Worm (Caenorhabditis elegans): Measurements from ENCODE around the gene srg-23.
"Not testable (repeated sequence)": the region's sequence is repeated elsewhere in the genome, so short reads cannot be mapped to it uniquely, and the experiment has no call there.

The srg-23 gene

DNA sequence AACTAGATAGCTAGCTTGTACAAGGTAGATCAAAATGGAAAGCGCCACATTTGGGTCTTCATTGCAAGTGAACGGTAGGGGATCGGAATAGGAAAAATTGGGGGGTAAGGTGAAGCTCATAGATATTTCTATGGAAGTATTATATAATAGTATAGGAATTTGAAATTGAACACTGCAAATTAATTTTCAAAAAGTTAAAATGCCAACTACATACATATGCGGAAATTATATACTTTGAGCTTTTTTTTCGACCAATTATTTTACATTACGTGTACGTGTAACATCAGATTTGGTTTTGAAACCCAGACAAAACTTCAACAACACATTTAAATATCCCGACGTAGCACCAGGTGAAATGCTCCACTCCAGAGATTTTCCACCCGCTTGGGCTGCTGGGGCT lies at the start of gene srg-23:
Gene srg-23, minus strand, starts transcription at position 101 of the 400 bp plus-strand sequence.
- TF ChIP-seq sptf-1 (tag; optimal IDR thresholded peaks at IDR 0.05) (no peak), sem-2 (GFP tag; optimal IDR thresholded peaks at IDR 0.05) (no peak), ces-1 (GFP tag; optimal IDR thresholded peaks at IDR 0.05) (no peak), unc-120 (tag; optimal IDR thresholded peaks at IDR 0.05; ENCODE audit: poor library complexity, severe bottlenecking) (no peak), zip-8 (tag; optimal IDR thresholded peaks at IDR 0.05) (no peak), nhr-28 (tag; optimal IDR thresholded peaks at IDR 0.05) (no peak), tbx-8 (GFP tag; optimal IDR thresholded peaks at IDR 0.05) (no peak), cnd-1 (tag; optimal IDR thresholded peaks at IDR 0.05) (no peak)

DNA sequence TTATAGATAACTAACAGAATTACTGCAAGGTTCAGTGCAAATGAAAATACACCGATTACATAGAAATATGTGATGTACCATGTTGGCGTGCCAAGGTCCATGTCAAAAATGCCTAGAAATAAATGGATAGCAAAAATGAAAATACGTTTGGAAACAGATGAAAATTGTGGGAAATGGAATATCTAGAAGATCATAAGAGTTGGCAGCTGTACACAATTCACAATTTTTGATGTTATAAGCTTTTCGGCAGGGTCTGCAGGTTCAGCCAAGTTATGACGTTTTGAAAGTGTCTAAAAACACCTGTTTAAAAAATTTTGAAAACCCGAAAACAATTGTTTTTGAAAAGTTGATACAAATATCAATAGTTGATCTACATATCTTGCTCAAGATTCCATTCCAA lies 48.6 kb upstream of the srg-23 start, which contains the start of gene sri-43:
Gene sri-43, minus strand, starts transcription at position 101 of the 400 bp plus-strand sequence.
- not testable (repeated sequence) for TF ChIP-seq ceh-83 (GFP tag; optimal IDR thresholded peaks at IDR 0.05); tbx-8 (GFP tag; optimal IDR thresholded peaks at IDR 0.05); elt-3 (tag; optimal IDR thresholded peaks at IDR 0.05)

DNA sequence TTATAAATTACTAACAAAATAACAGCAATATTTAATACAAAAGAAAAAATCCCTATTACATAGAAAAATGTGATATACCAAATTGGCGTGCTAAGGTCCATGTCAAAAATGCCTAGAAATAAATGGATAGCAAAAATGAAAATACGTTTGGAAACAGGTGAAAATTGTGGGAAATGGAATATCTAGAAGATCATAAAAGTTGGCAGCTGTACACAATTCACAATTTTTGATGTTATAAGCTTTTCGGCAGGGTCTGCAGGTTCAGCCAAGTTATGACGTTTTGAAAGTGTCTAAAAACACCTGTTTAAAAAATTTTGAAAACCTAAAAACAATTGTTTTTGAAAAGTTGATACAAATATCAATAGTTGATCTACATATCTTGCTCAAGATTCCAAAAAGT lies 46.9 kb upstream of the srg-23 start, which contains the start of gene sri-42:
Gene sri-42, minus strand, starts transcription at position 101 of the 400 bp plus-strand sequence.
- TF ChIP-seq M03D4.4, cnd-1, pha-4 (tag; optimal IDR thresholded peaks at IDR 0.05): not testable (repeated sequence)

DNA sequence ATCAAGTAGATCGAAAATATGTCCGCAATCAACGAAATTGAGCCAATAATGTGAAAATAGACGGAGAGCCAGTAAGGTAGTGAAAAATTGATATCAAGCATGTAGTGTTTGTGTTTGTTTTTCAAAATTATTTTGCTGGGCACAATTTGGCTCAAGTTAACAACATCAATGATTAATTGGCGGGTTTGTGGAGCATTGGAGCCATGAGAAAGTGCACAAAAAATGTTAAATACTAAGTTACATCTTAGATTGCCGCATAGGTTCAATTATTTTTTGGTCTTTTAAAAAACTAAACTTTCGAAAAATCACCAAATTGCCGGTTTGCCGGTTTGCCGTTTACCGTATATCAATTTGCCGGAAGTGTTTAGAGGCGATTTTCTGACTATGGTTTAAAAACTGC lies 41.8 kb upstream of the srg-23 start, which contains the start of gene sri-54:
Gene sri-54, minus strand, starts transcription at position 101 of the 400 bp plus-strand sequence.
- TF ChIP-seq elt-1 (tag; optimal IDR thresholded peaks at IDR 0.05; ENCODE audit: borderline replicate concordance, insufficient read depth) (no peak), pha-4 (tag; optimal IDR thresholded peaks at IDR 0.05) (no peak), cnd-1 (tag; optimal IDR thresholded peaks at IDR 0.05) (no peak), nhr-2 (tag; optimal IDR thresholded peaks at IDR 0.05) (no peak), ceh-43 (GFP tag; optimal IDR thresholded peaks at IDR 0.05) (no peak), unc-39 (tag; optimal IDR thresholded peaks at IDR 0.05) (no peak), ham-2 (GFP tag; optimal IDR thresholded peaks at IDR 0.05) (no peak), flh-1 (GFP tag; optimal IDR thresholded peaks at IDR 0.05) (no peak), blmp-1 (tag; optimal IDR thresholded peaks at IDR 0.05) (no peak)

DNA sequence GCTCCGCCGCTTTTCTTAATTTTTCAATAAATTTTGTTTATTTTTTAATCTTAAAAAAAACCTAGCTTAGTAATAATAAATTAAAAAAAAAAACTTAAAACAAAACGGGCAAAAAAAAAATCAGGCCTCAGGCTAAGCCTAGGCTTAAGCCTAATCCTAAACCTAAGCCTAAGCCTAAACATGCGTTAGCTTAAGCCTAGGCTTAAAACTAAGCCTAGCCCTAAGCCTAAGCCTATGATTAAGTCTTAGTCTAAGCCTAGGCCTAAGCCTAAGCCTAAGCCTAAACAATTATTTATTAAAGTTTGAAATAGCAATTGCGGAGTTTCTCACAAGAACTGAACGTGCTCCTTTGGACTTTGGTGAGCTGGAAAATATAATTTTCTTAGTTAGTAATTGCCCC lies 39.3 kb upstream of the srg-23 start:
- TF ChIP-seq drap-1 (GFP tag; optimal IDR thresholded peaks at IDR 0.05) (no peak), mep-1 (tag; optimal IDR thresholded peaks at IDR 0.05) (no peak), bed-3 (GFP tag; optimal IDR thresholded peaks at IDR 0.05) (no peak), ztf-11 (tag; optimal IDR thresholded peaks at IDR 0.05) (no peak), sptf-1 (tag; optimal IDR thresholded peaks at IDR 0.05) (no peak), unc-62 (GFP tag; optimal IDR thresholded peaks at IDR 0.05) (no peak), blmp-1 (tag; optimal IDR thresholded peaks at IDR 0.05) (no peak)

DNA sequence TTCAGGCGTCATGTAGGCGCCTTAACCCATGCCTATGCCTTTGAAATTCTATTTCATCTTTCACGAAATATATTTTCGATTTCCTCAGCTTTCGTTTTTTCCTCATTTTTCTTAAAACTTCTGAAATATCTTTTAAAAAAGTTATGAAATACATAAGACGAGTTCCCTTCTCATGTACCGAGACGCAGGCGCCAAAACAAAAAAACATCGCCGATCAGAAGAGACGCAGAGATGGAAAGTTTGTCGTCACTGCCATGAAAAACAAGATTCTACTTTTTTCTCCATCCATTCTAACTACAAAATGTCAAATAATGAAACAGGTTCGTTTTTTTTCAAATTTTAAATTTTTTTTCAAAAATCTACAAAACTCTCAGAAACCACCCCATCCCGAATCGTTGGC lies 33.0 kb upstream of the srg-23 start, which contains the start of gene chil-24:
Gene chil-24, plus strand, starts transcription at position 156 of the 400 bp plus-strand sequence.
- TF ChIP-seq lin-32 (GFP tag; optimal IDR thresholded peaks at IDR 0.05) (no peak), ces-1 (GFP tag; optimal IDR thresholded peaks at IDR 0.05) (no peak), sem-2 (GFP tag; optimal IDR thresholded peaks at IDR 0.05) (no peak), elt-3 (tag; optimal IDR thresholded peaks at IDR 0.05) (no peak), lsy-2 (tag; optimal IDR thresholded peaks at IDR 0.05) (no peak), M03D4.4 (tag; optimal IDR thresholded peaks at IDR 0.05) (no peak), ztf-11 (tag; optimal IDR thresholded peaks at IDR 0.05) (no peak), flh-1 (GFP tag; optimal IDR thresholded peaks at IDR 0.05) (no peak), unc-120 (tag; optimal IDR thresholded peaks at IDR 0.05; ENCODE audit: poor library complexity, severe bottlenecking) (no peak), cnd-1 (tag; optimal IDR thresholded peaks at IDR 0.05) (no peak)

DNA sequence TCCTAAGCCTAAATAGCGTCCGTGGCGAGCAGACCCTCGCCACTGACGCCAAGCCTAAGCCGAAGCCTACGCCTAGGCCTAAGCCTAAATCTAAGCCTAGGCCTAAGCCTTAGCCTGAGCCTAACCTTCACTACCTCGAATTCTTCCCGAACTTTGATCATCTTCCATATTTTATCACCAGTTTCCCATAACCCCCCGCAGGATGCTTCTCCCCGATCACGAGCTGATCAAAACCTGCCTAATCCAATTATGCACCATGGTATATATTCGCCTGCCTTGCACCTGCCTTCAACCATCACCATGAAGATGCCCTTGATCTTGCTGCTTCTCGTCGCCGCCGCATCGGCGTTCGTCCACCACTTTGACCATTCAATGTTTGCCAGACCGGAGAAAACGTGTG lies 30.8 kb upstream of the srg-23 start, which contains the start of gene ins-31:
Gene ins-31, plus strand, starts transcription at position 301 of the 400 bp plus-strand sequence.
- not testable (repeated sequence) for TF ChIP-seq elt-1 (tag; optimal IDR thresholded peaks at IDR 0.05; ENCODE audit: borderline replicate concordance, insufficient read depth); blmp-1 (tag; optimal IDR thresholded peaks at IDR 0.05); nhr-237 (tag; optimal IDR thresholded peaks at IDR 0.05)
